Fruit fly (Drosophila melanogaster) whole organism, embryonic: Measurements from ENCODE around the gene CG8117.
A peak's percentile ranks its signal among the peaks of the same experiment; 100 is the strongest.

Experiments
- Aef1 ChIP-seq: fragments of 200-800 bp; sonication (Bioruptor generic); IDR thresholded peaks from 3 replicates; pipeline ENCODE4 v1.3.6; 2022; ENCODE audit warnings: missing biosample characterization, missing genetic modification characterization
- B-H2 ChIP-seq: fragments of 200-800 bp; sonication (Bioruptor generic); optimal IDR thresholded peaks from 2 replicates; lab custom pipeline; 2018; ENCODE audit warnings: missing biosample characterization, mild to moderate bottlenecking, missing genetic modification characterization
- BEAF-32 ChIP-seq: fragments of 200-800 bp; sonication (Bioruptor generic); optimal IDR thresholded peaks from 3 replicates; lab custom pipeline; 2017; ENCODE audit warnings: missing biosample characterization, missing genetic modification characterization, mild to moderate bottlenecking, moderate library complexity, missing genetic modification reagents
- Bdp1 ChIP-seq: fragments of 200-800 bp; sonication (Bioruptor generic); optimal IDR thresholded peaks from 3 replicates; lab custom pipeline; 2016; ENCODE audit warnings: missing biosample characterization, missing genetic modification characterization
- CG11456 ChIP-seq: fragments of 200-800 bp; sonication (Bioruptor generic); IDR thresholded peaks from 3 replicates; pipeline ENCODE4 v1.3.6; 2022; ENCODE audit warnings: missing biosample characterization, missing genetic modification characterization
- CG11723 ChIP-seq: fragments of 200-800 bp; sonication (Bioruptor generic); optimal IDR thresholded peaks from 2 replicates; lab custom pipeline; 2017; ENCODE audit warnings: missing biosample characterization, mild to moderate bottlenecking, missing genetic modification characterization
- CG12236 ChIP-seq: fragments of 200-800 bp; sonication (Bioruptor generic); optimal IDR thresholded peaks from 2 replicates; lab custom pipeline; 2016; ENCODE audit warnings: missing biosample characterization, missing genetic modification characterization
- CG13123 ChIP-seq: fragments of 200-800 bp; sonication (Bioruptor generic); optimal IDR thresholded peaks from 2 replicates; lab custom pipeline; 2016; ENCODE audit warnings: missing biosample characterization, missing genetic modification characterization
- CG13424 ChIP-seq: fragments of 200-800 bp; sonication (Bioruptor generic); optimal IDR thresholded peaks from 2 replicates; lab custom pipeline; 2019; ENCODE audit warnings: missing biosample characterization, mild to moderate bottlenecking, missing genetic modification characterization, moderate library complexity
- CG13894 ChIP-seq: fragments of 200-800 bp; sonication (Bioruptor generic); optimal IDR thresholded peaks from 3 replicates; lab custom pipeline; 2018; ENCODE audit warnings: missing biosample characterization, mild to moderate bottlenecking, missing genetic modification characterization, moderate library complexity
- CG15601 ChIP-seq: fragments of 200-800 bp; sonication (Bioruptor generic); optimal IDR thresholded peaks from 3 replicates; lab custom pipeline; 2019; ENCODE audit warnings: missing biosample characterization, mild to moderate bottlenecking, missing genetic modification characterization, moderate library complexity
- CG15696 ChIP-seq: fragments of 200-800 bp; sonication (Bioruptor generic); optimal IDR thresholded peaks from 2 replicates; lab custom pipeline; 2019; ENCODE audit warnings: missing biosample characterization, mild to moderate bottlenecking, missing genetic modification characterization, moderate library complexity
- CG1603 ChIP-seq: fragments of 200-800 bp; sonication (Bioruptor generic); optimal IDR thresholded peaks from 2 replicates; lab custom pipeline; 2019; ENCODE audit warnings: missing biosample characterization, mild to moderate bottlenecking, missing genetic modification characterization, moderate library complexity
- CG1647 ChIP-seq: fragments of 200-800 bp; sonication (Bioruptor generic); optimal IDR thresholded peaks from 3 replicates; lab custom pipeline; 2016; ENCODE audit warnings: missing biosample characterization, missing genetic modification characterization
- CG16779 ChIP-seq: fragments of 200-800 bp; sonication (Bioruptor generic); IDR thresholded peaks from 2 replicates; pipeline ENCODE4 v1.3.6; 2022; ENCODE audit warnings: missing biosample characterization, missing genetic modification characterization
- CG17802 ChIP-seq: fragments of 200-800 bp; sonication (Bioruptor generic); optimal IDR thresholded peaks from 2 replicates; lab custom pipeline; 2018; ENCODE audit warnings: missing biosample characterization, mild to moderate bottlenecking, missing genetic modification characterization, moderate library complexity
- CG18262 ChIP-seq: fragments of 200-800 bp; optimal IDR thresholded peaks from 3 replicates; lab custom pipeline; 2019; ENCODE audit warnings: missing biosample characterization, mild to moderate bottlenecking, missing genetic modification characterization, moderate library complexity
- CG5953 ChIP-seq: fragments of 200-800 bp; sonication (Bioruptor generic); IDR thresholded peaks from 2 replicates; pipeline ENCODE4 v1.3.6; 2022; ENCODE audit warnings: missing biosample characterization, missing genetic modification characterization
- CG6854 ChIP-seq: fragments of 200-800 bp; sonication (Bioruptor generic); optimal IDR thresholded peaks from 3 replicates; lab custom pipeline; 2017; ENCODE audit warnings: missing biosample characterization, mild to moderate bottlenecking, missing genetic modification characterization
- CG8290 ChIP-seq, 3 experiments: fragments of 200-800 bp; sonication (Bioruptor generic); optimal IDR thresholded peaks; 2 replicates each; lab custom pipeline; 2016 to 2019; ENCODE audit warnings: missing biosample characterization in 3 of 3, missing genetic modification characterization in 3 of 3, mild to moderate bottlenecking in 2 of 3, moderate library complexity in 1 of 3
- Doc3 ChIP-seq: fragments of 200-800 bp; sonication (Bioruptor generic); IDR thresholded peaks from 3 replicates; pipeline ENCODE4 v1.3.6; 2022; ENCODE audit warnings: missing biosample characterization, missing genetic modification characterization; ENCODE audit not compliant: partially characterized antibody
- Dref ChIP-seq: fragments of 200-800 bp; sonication (Bioruptor generic); IDR thresholded peaks from 2 replicates; pipeline ENCODE4 v1.3.6; 2022; ENCODE audit warnings: missing biosample characterization, missing genetic modification characterization
- Drgx ChIP-seq: fragments of 200-800 bp; sonication (Bioruptor generic); IDR thresholded peaks from 2 replicates; pipeline ENCODE4 v1.3.6; 2022; ENCODE audit warnings: missing biosample characterization, missing genetic modification characterization
- Hey ChIP-seq: fragments of 200-800 bp; sonication (Bioruptor generic); optimal IDR thresholded peaks from 3 replicates; lab custom pipeline; 2018; ENCODE audit warnings: missing biosample characterization, mild to moderate bottlenecking, missing genetic modification characterization
- Hr78 ChIP-seq, 2 experiments: fragments of 200-800 bp in 1 of 2; fragments of >200 bp in 1 of 2; sonication (Bioruptor generic) in 1 of 2; optimal IDR thresholded peaks; 2 replicates each; lab custom pipeline; 2017 to 2019; ENCODE audit warnings: missing biosample characterization in 2 of 2, missing genetic modification characterization in 2 of 2, mild to moderate bottlenecking in 1 of 2, moderate library complexity in 1 of 2
- MESR4 ChIP-seq: fragments of 200-800 bp; sonication (Bioruptor generic); optimal IDR thresholded peaks from 2 replicates; lab custom pipeline; 2018; ENCODE audit warnings: missing biosample characterization, mild to moderate bottlenecking, missing genetic modification characterization, moderate library complexity
- Myb ChIP-seq: fragments of 200-800 bp; sonication (Bioruptor generic); optimal IDR thresholded peaks from 2 replicates; lab custom pipeline; 2016; ENCODE audit warnings: missing biosample characterization, missing genetic modification characterization
- Poxn ChIP-seq: fragments of 200-800 bp; sonication (Bioruptor generic); IDR thresholded peaks from 2 replicates; pipeline ENCODE4 v1.3.6; 2022; ENCODE audit warnings: missing biosample characterization, missing genetic modification characterization
- Ravus ChIP-seq: fragments of 200-800 bp; sonication (Bioruptor generic); IDR thresholded peaks from 2 replicates; pipeline ENCODE4 v1.3.6; 2022; ENCODE audit warnings: missing biosample characterization, missing genetic modification characterization
- al ChIP-seq: fragments of 200-800 bp; sonication (Bioruptor generic); IDR thresholded peaks from 2 replicates; pipeline ENCODE4 v1.3.6; 2022; ENCODE audit warnings: missing biosample characterization, missing genetic modification characterization
- cato ChIP-seq: fragments of 200-800 bp; sonication (Bioruptor generic); optimal IDR thresholded peaks from 2 replicates; lab custom pipeline; 2016; ENCODE audit warnings: missing biosample characterization, missing genetic modification characterization, borderline replicate concordance
- cg ChIP-seq: fragments of 200-800 bp; sonication (Bioruptor generic); optimal IDR thresholded peaks from 3 replicates; lab custom pipeline; 2019; ENCODE audit warnings: missing biosample characterization, mild to moderate bottlenecking, missing genetic modification characterization, moderate library complexity
- crc ChIP-seq: fragments of 200-800 bp; sonication (Bioruptor generic); optimal IDR thresholded peaks from 2 replicates; lab custom pipeline; 2016; ENCODE audit warnings: missing biosample characterization, missing genetic modification characterization
- dmrt99B ChIP-seq: fragments of 200-800 bp; sonication (Bioruptor generic); optimal IDR thresholded peaks from 2 replicates; lab custom pipeline; 2018; ENCODE audit warnings: missing biosample characterization, mild to moderate bottlenecking, missing genetic modification characterization, moderate library complexity
- fu2 ChIP-seq: fragments of 200-800 bp; sonication (Bioruptor generic); optimal IDR thresholded peaks from 2 replicates; lab custom pipeline; 2016; ENCODE audit warnings: missing biosample characterization, missing genetic modification characterization
- gem ChIP-seq: fragments of 200-800 bp; sonication (Bioruptor generic); optimal IDR thresholded peaks from 2 replicates; lab custom pipeline; 2019; ENCODE audit warnings: missing biosample characterization, mild to moderate bottlenecking, missing genetic modification characterization, moderate library complexity
- grau ChIP-seq: fragments of 200-800 bp; optimal IDR thresholded peaks from 3 replicates; lab custom pipeline; 2019; ENCODE audit warnings: missing biosample characterization, mild to moderate bottlenecking, missing genetic modification characterization, moderate library complexity
- her ChIP-seq: fragments of 200-800 bp; sonication (Bioruptor generic); optimal IDR thresholded peaks from 2 replicates; lab custom pipeline; 2016; ENCODE audit warnings: missing biosample characterization, missing genetic modification characterization
- jumu ChIP-seq: fragments of 200-800 bp; sonication (Bioruptor generic); optimal IDR thresholded peaks from 3 replicates; lab custom pipeline; 2016; ENCODE audit warnings: missing biosample characterization, missing genetic modification characterization
- kah ChIP-seq: fragments of 200-800 bp; sonication (Bioruptor generic); optimal IDR thresholded peaks from 2 replicates; lab custom pipeline; 2018; ENCODE audit warnings: missing biosample characterization, mild to moderate bottlenecking, missing genetic modification characterization
- mld ChIP-seq: fragments of 200-800 bp; sonication (Bioruptor generic); IDR thresholded peaks from 3 replicates; pipeline ENCODE4 v1.3.6; 2022; ENCODE audit warnings: missing biosample characterization, missing genetic modification characterization; ENCODE audit not compliant: partially characterized antibody
- prd ChIP-seq, 3 experiments: fragments of >200 bp in 2 of 3; fragments of 200-800 bp in 1 of 3; sonication (Bioruptor generic) in 1 of 3; optimal IDR thresholded peaks in 2 of 3; IDR thresholded peaks in 1 of 3; 2 replicates in 2 of 3; 3 replicates in 1 of 3; pipeline versions ENCODE4 v1.3.6 to Lab custom; 2017 to 2022; ENCODE audit warnings: missing biosample characterization in 1 of 3, missing genetic modification characterization in 1 of 3
- repo ChIP-seq: fragments of 200-800 bp; sonication (Bioruptor generic); optimal IDR thresholded peaks from 2 replicates; lab custom pipeline; 2016; ENCODE audit warnings: missing biosample characterization, missing genetic modification characterization
- tin ChIP-seq: fragments of 200-800 bp; sonication (Bioruptor generic); optimal IDR thresholded peaks from 3 replicates; lab custom pipeline; 2016; ENCODE audit warnings: missing biosample characterization, missing genetic modification characterization
- tx ChIP-seq: fragments of 200-800 bp; sonication (Bioruptor generic); optimal IDR thresholded peaks from 2 replicates; lab custom pipeline; 2016; ENCODE audit warnings: missing biosample characterization, missing genetic modification characterization
- unpg ChIP-seq: fragments of 200-800 bp; sonication (Bioruptor generic); optimal IDR thresholded peaks from 3 replicates; lab custom pipeline; 2018; ENCODE audit warnings: missing biosample characterization, mild to moderate bottlenecking, missing genetic modification characterization, moderate library complexity
- z ChIP-seq: fragments of 200-800 bp; sonication (Bioruptor generic); IDR thresholded peaks from 3 replicates; pipeline ENCODE4 v1.3.6; 2022; ENCODE audit warnings: missing biosample characterization, missing genetic modification characterization
- zfh2 ChIP-seq: fragments of 200-800 bp; sonication (Bioruptor generic); optimal IDR thresholded peaks from 2 replicates; lab custom pipeline; 2016; ENCODE audit warnings: missing biosample characterization, missing genetic modification characterization

The CG8117 gene

DNA sequence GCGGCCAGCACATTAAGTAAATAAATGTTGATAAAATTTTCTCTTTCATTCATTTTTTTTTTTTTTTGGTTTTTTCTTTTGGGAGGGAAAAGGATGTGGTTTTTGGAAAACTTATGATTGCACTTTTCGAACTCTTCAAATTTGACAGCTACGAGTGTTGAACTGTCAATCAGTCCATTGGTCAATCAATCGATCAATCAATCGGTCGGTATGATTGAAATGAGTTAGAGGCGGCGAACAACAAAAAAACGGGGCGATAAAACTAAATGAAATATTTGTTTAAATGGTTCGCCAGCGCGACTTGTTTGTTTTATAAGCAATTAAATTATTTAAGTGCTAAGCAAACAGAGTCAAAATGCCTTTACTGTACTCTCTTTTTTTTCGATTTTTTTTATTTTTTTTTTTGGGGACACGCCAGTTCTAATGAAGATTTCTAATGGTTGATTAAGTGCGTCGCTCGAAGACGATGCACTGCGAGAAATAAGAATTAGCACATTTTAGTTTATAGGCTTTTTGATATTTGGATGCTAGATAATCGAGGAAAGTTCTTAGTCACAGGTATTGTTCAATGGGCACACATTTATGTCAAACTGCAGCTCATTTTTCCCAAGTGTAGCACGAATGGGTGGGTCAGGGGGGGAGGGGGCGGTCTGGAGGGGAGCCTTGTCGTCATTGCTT, 24.9 kb upstream of the CG8117 start (continued):
- TF ChIP-seq fu2 (GFP tag; lab: Kevin White, UChicago) (peak; percentile 57), kah (GFP tag; lab: Kevin White, UChicago) (peak; percentile 61), CG6854 (GFP tag; lab: Kevin White, UChicago) (peak; percentile 21), crc (GFP tag; lab: Kevin White, UChicago) (peak; percentile 32), al (GFP tag; lab: Robert Waterston, UW) (0 out of 2 replicates have a peak, but pooled peaks have one; percentile 44), Drgx (peak; percentile 57; the same call in 1 of the 2 replicates), CG16779 (GFP tag; lab: Robert Waterston, UW) (0 out of 2 replicates have a peak, but pooled peaks have one; percentile 38), gem (tag; lab: Kevin White, UChicago) (peak; percentile 86), CG8290 (GFP tag; optimal IDR thresholded peaks at IDR 0.05; lab: Kevin White, UChicago) (peak; percentile 80), CG8290 (tag; optimal IDR thresholded peaks at IDR 0.05; lab: Kevin White, UChicago) (peak in 1 of 2 experiments; percentile 78), CG15696 (tag; lab: Kevin White, UChicago) (peak; percentile 61), Aef1 (GFP tag; lab: Robert Waterston, UW) (peak; percentile 78), CG1603 (tag; lab: Kevin White, UChicago) (peak; percentile 79), Hr78 (GFP tag; optimal IDR thresholded peaks at IDR 0.05; lab: Kevin White, UChicago) (no peak), her (GFP tag; lab: Kevin White, UChicago) (peak; percentile 59), cato (GFP tag; lab: Kevin White, UChicago) (peak; percentile 70), CG15601 (tag; lab: Kevin White, UChicago) (peak; percentile 72), Doc3 (no peak), CG11456 (peak; percentile 88), CG17802 (peak; percentile 73), BEAF-32 (GFP tag; lab: Kevin White, UChicago) (no peak), zfh2 (peak; percentile 58), dmrt99B (tag; lab: Kevin White, UChicago) (peak; percentile 86), MESR4 (GFP tag; lab: Kevin White, UChicago) (peak; percentile 16), CG12236 (GFP tag; lab: Kevin White, UChicago) (peak; percentile 51), CG1647 (GFP tag; lab: Kevin White, UChicago) (peak; percentile 66), jumu (GFP tag; lab: Kevin White, UChicago) (peak; percentile 77), Hey (tag; lab: Kevin White, UChicago) (peak; percentile 26), cg (no peak), CG13894 (no peak), Poxn (no peak), CG13424 (peak; percentile 82), mld (GFP tag; lab: Robert Waterston, UW) (no peak), CG18262 (tag; lab: Kevin White, UChicago) (peak; percentile 82), B-H2 (GFP tag; lab: Kevin White, UChicago) (peak; percentile 29), z (no peak), tx (GFP tag; lab: Kevin White, UChicago) (peak; percentile 52), tin (peak; percentile 87), Myb (GFP tag; lab: Kevin White, UChicago) (peak; percentile 37), CG11723 (GFP tag; lab: Kevin White, UChicago) (peak; percentile 72), unpg (peak; percentile 86), Dref (GFP tag; lab: Robert Waterston, UW) (no peak), prd (optimal IDR thresholded peaks at IDR 0.05; lab: Kevin White, UChicago) (no peak), prd (GFP tag; IDR thresholded peaks at IDR 0.05; lab: Robert Waterston, UW) (peak; percentile 83), CG5953 (no peak), CG13123 (GFP tag; lab: Kevin White, UChicago) (peak; percentile 65), grau (tag; lab: Kevin White, UChicago) (peak; percentile 79), Ravus (GFP tag; lab: Robert Waterston, UW) (0 out of 2 replicates have a peak, but pooled peaks have one; percentile 17), Bdp1 (GFP tag; lab: Kevin White, UChicago) (peak; percentile 25), repo (GFP tag; lab: Kevin White, UChicago) (peak; percentile 74)
